Worm (Caenorhabditis elegans) whole organism, late embryonic: Measurements from ENCODE around the gene nrde-4.
"Not testable (repeated sequence)": the region's sequence is repeated elsewhere in the genome, so short reads cannot be mapped to it uniquely, and the experiment has no call there.

ENCODE experiments used
- C08G9.2 ChIP-seq: sonication (generic microtip); optimal IDR thresholded peaks from 2 replicates; lab custom pipeline; 2016; ENCODE audit warnings: mild to moderate bottlenecking, missing genetic modification characterization, moderate library complexity, missing compliant biosample characterization
- C38D4.7 ChIP-seq: fragments of 200-800 bp; sonication (Bioruptor generic); optimal IDR thresholded peaks from 2 replicates; lab custom pipeline; 2018; ENCODE audit warnings: mild to moderate bottlenecking, missing genetic modification characterization, moderate library complexity, missing compliant biosample characterization
- F13H6.1 ChIP-seq: sonication (generic microtip); optimal IDR thresholded peaks from 2 replicates; lab custom pipeline; 2016; ENCODE audit warnings: missing genetic modification characterization, missing compliant biosample characterization
- T23F11.4 ChIP-seq: fragments of 200-800 bp; sonication (Bioruptor generic); optimal IDR thresholded peaks from 2 replicates; lab custom pipeline; 2018; ENCODE audit warnings: mild to moderate bottlenecking, missing genetic modification characterization, missing compliant biosample characterization
- Y22D7AL.16 ChIP-seq: sonication (generic microtip); optimal IDR thresholded peaks from 2 replicates; lab custom pipeline; 2016; ENCODE audit warnings: missing genetic modification characterization, missing compliant biosample characterization
- ahr-1 ChIP-seq: sonication (generic microtip); optimal IDR thresholded peaks from 2 replicates; lab custom pipeline; 2016; ENCODE audit warnings: missing genetic modification characterization, missing compliant biosample characterization
- ama-1 ChIP-seq: fragments of 150-350 bp; optimal IDR thresholded peaks from 2 replicates; lab custom pipeline; 2014
- ceh-14 ChIP-seq: sonication (generic microtip); optimal IDR thresholded peaks from 2 replicates; lab custom pipeline; 2016; ENCODE audit warnings: missing genotype, missing genetic modification characterization, missing compliant biosample characterization
- ceh-2 ChIP-seq: sonication (generic microtip); optimal IDR thresholded peaks from 2 replicates; lab custom pipeline; 2016; ENCODE audit warnings: missing genotype, missing genetic modification characterization, missing compliant biosample characterization
- ceh-24 ChIP-seq: sonication (generic microtip); optimal IDR thresholded peaks from 2 replicates; lab custom pipeline; 2016; ENCODE audit warnings: mild to moderate bottlenecking, missing genetic modification characterization, missing compliant biosample characterization
- ceh-30 ChIP-seq: fragments of 150-350 bp; optimal IDR thresholded peaks from 2 replicates; lab custom pipeline; 2014; ENCODE audit warnings: missing biosample characterization, missing genetic modification characterization
- ceh-31 ChIP-seq: sonication (generic microtip); optimal IDR thresholded peaks from 2 replicates; lab custom pipeline; 2016; ENCODE audit warnings: missing genetic modification characterization, missing compliant biosample characterization
- ceh-34 ChIP-seq: sonication (generic microtip); optimal IDR thresholded peaks from 2 replicates; lab custom pipeline; 2016; ENCODE audit warnings: mild to moderate bottlenecking, missing genetic modification characterization, missing compliant biosample characterization
- ceh-48 ChIP-seq: sonication (generic microtip); optimal IDR thresholded peaks from 2 replicates; lab custom pipeline; 2016; ENCODE audit warnings: missing genetic modification characterization, inconsistent platforms, missing compliant biosample characterization
- dmd-4 ChIP-seq: sonication (generic microtip); optimal IDR thresholded peaks from 2 replicates; lab custom pipeline; 2016; ENCODE audit warnings: borderline replicate concordance, missing genetic modification characterization, missing compliant biosample characterization
- dve-1 ChIP-seq: sonication (generic microtip); optimal IDR thresholded peaks from 2 replicates; lab custom pipeline; 2017; ENCODE audit warnings: antibody characterized with exemption, mild to moderate bottlenecking, missing genetic modification characterization, missing compliant biosample characterization
- elt-2 ChIP-seq: sonication (generic microtip); optimal IDR thresholded peaks from 2 replicates; lab custom pipeline; 2016; ENCODE audit warnings: missing genetic modification reagents, missing genetic modification characterization, missing compliant biosample characterization
- ets-4 ChIP-seq: sonication (generic microtip); optimal IDR thresholded peaks from 2 replicates; lab custom pipeline; 2016; ENCODE audit warnings: missing genetic modification characterization, missing compliant biosample characterization
- eyg-1 ChIP-seq: sonication (generic microtip); optimal IDR thresholded peaks from 2 replicates; lab custom pipeline; 2016; ENCODE audit warnings: missing genotype, missing genetic modification characterization, missing compliant biosample characterization
- fax-1 ChIP-seq: sonication (generic microtip); optimal IDR thresholded peaks from 2 replicates; lab custom pipeline; 2016; ENCODE audit warnings: missing genotype, missing genetic modification characterization, missing compliant biosample characterization
- fkh-10 ChIP-seq: fragments of 150-350 bp; optimal IDR thresholded peaks from 2 replicates; lab custom pipeline; 2014; ENCODE audit warnings: missing biosample characterization, missing genetic modification reagents, missing genetic modification characterization
- hlh-13 ChIP-seq: fragments of 200-800 bp; sonication (Bioruptor generic); optimal IDR thresholded peaks from 2 replicates; lab custom pipeline; 2018; ENCODE audit warnings: mild to moderate bottlenecking, missing genetic modification characterization, missing compliant biosample characterization
- hlh-30 ChIP-seq: sonication (generic microtip); optimal IDR thresholded peaks from 2 replicates; lab custom pipeline; 2017; ENCODE audit warnings: antibody characterized with exemption, missing genetic modification characterization, missing compliant biosample characterization; ENCODE audit not compliant: insufficient read depth
- lim-6 ChIP-seq: sonication (generic microtip); optimal IDR thresholded peaks from 2 replicates; lab custom pipeline; 2016; ENCODE audit warnings: missing genetic modification characterization, missing compliant biosample characterization
- mec-3 ChIP-seq: sonication (generic microtip); optimal IDR thresholded peaks from 2 replicates; lab custom pipeline; 2016; ENCODE audit warnings: borderline replicate concordance, missing genetic modification characterization, missing compliant biosample characterization
- nhr-11 ChIP-seq: fragments of 150-350 bp; optimal IDR thresholded peaks from 2 replicates; lab custom pipeline; 2014; ENCODE audit warnings: missing biosample characterization, missing genetic modification characterization
- npax-4 ChIP-seq: sonication (generic microtip); optimal IDR thresholded peaks from 2 replicates; lab custom pipeline; 2016; ENCODE audit warnings: missing genetic modification characterization, missing compliant biosample characterization
- pag-3 ChIP-seq: sonication (generic microtip); optimal IDR thresholded peaks from 2 replicates; lab custom pipeline; 2016; ENCODE audit warnings: missing compliant biosample characterization, missing genetic modification characterization, borderline replicate concordance
- pqm-1 ChIP-seq: sonication (generic microtip); optimal IDR thresholded peaks from 2 replicates; lab custom pipeline; 2016; ENCODE audit warnings: missing genetic modification characterization, missing compliant biosample characterization
- rnt-1 ChIP-seq: sonication (generic microtip); optimal IDR thresholded peaks from 2 replicates; lab custom pipeline; 2016; ENCODE audit warnings: missing genetic modification characterization, missing compliant biosample characterization
- tbx-2 ChIP-seq: sonication (generic microtip); optimal IDR thresholded peaks from 2 replicates; lab custom pipeline; 2016; ENCODE audit warnings: missing genetic modification characterization, missing compliant biosample characterization
- tbx-7 ChIP-seq: sonication (generic microtip); optimal IDR thresholded peaks from 2 replicates; lab custom pipeline; 2016; ENCODE audit warnings: missing genotype, missing genetic modification characterization, missing compliant biosample characterization
- ttx-3 ChIP-seq: sonication (generic microtip); optimal IDR thresholded peaks from 2 replicates; lab custom pipeline; 2016; ENCODE audit warnings: missing genetic modification reagents, missing genetic modification characterization, missing compliant biosample characterization
- unc-42 ChIP-seq: sonication (generic microtip); optimal IDR thresholded peaks from 2 replicates; lab custom pipeline; 2016; ENCODE audit warnings: missing genotype, missing genetic modification characterization, missing compliant biosample characterization
- ztf-16 ChIP-seq: sonication (generic microtip); optimal IDR thresholded peaks from 2 replicates; lab custom pipeline; 2017; ENCODE audit warnings: missing genetic modification characterization, missing compliant biosample characterization

The nrde-4 gene

DNA sequence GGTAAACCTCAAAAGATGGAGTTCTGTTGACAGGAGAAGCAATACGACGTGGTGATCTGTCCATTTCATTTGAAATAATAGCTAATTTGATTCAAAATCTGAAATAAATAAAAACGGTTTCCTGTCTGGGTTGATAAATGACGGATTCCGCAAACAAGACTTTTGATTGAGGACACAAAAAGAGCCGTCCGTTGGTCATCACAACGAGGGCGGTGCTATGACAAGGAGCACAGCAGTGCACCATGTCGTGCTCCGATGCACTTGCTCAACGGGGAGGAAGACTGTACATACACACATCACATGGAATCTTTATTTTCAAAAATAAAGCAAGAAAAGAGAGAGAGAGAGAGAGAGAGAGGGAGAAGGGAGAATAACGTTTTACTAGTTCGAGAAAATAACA, 12.3 kb downstream of the nrde-4 start, which contains the start of gene nep-16:
Gene nep-16 (minus strand): TSS at position 101 of the 400 bp plus-strand sequence.
- TF ChIP-seq hlh-30 (tag; lab: Kevin White, UChicago): no peak
- TF ChIP-seq dve-1 (tag; lab: Kevin White, UChicago): no peak
- TF ChIP-seq lim-6: no peak
- no peak for TF ChIP-seq eyg-1 (tag; lab: Kevin White, UChicago)
- no peak for TF ChIP-seq hlh-13 (GFP tag; lab: Kevin White, UChicago)
- no peak for TF ChIP-seq ets-4 (tag; lab: Kevin White, UChicago)

ce11 chrIV:7634578-7634977, 19.5 kb downstream of the nrde-4 start, which contains the start of gene warf-1:
Gene warf-1, plus strand, starts transcription at chrIV:7634786.
- TF ChIP-seq tbx-2 (tag; lab: Kevin White, UChicago); ceh-2; nhr-11 (tag; lab: Kevin White, UChicago): not testable (repeated sequence)

DNA sequence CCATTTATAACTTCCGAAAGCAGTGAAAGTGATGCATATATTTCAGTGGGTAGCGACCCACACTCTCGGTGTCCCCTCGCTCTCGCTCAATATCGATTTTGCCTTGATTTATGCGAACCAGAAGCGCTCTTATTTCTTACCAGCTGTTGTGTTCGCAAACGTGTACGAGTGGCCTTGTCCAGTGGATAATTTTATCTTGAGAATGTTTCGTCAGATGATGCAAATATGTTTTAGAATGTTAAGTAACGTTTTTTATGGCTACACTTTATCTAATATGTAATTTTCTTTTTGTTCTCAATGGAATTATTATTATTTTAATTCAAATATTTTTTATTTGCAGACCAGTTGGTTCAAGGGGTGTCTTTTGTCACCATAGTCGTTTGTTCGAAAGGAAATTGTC, 21.0 kb downstream of the nrde-4 start, which contains the start of gene plp-1:
Gene plp-1 (plus strand): TSS at position 341 of the 400 bp plus-strand sequence.
- peak; percentile 52 for TF ChIP-seq ceh-48 (tag; lab: Kevin White, UChicago)
- no peak for TF ChIP-seq F13H6.1 (tag; lab: Kevin White, UChicago)

ce11 chrIV:7632535-7632934, 21.5 kb downstream of the nrde-4 start, which contains the start of gene F45E4.6:
Gene F45E4.6, minus strand, starts transcription at chrIV:7632548.
- no peak for TF ChIP-seq rnt-1
- peak; percentile 60 for TF ChIP-seq unc-42 (tag; lab: Kevin White, UChicago)
- no peak for TF ChIP-seq tbx-2 (tag; lab: Kevin White, UChicago)
- TF ChIP-seq T23F11.4 (GFP tag; lab: Kevin White, UChicago): no peak
- TF ChIP-seq elt-2 (tag; lab: Kevin White, UChicago): no peak

DNA sequence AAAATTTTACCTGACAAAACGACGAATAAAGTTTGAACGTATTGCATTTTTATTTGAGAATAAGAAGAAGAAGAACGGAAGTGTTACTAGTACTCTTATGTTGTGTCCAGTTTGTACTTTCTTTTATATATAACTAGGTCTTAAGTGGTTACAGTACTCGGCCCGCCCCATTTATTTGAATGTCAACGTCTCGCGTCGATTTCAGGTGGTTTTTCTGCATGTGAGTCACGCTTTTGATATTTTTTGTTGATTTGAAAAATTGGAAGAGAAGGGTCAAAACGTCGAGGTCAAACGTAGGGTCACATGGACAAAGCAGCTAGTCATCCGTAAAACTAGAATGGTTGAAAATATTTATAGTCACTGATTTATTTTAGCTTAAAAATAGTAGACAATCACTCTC, 25.1 kb downstream of the nrde-4 start, which contains the start of gene F45E4.5:
Gene F45E4.5 (minus strand): TSS at position 101 of the 400 bp plus-strand sequence.
- no peak for TF ChIP-seq pag-3 (tag; lab: Kevin White, UChicago)
- TF ChIP-seq fkh-10: no peak
- no peak for TF ChIP-seq pqm-1 (tag; lab: Kevin White, UChicago)
- TF ChIP-seq ama-1 (lab: Kevin White, UChicago): no peak
- no peak for TF ChIP-seq dmd-4
- TF ChIP-seq dve-1 (tag; lab: Kevin White, UChicago): no peak
- TF ChIP-seq ceh-30 (tag; lab: Kevin White, UChicago): no peak
- no peak for TF ChIP-seq ceh-2
- no peak for TF ChIP-seq unc-42 (tag; lab: Kevin White, UChicago)
- no peak for TF ChIP-seq elt-2 (tag; lab: Kevin White, UChicago)
- no peak for TF ChIP-seq ttx-3
- TF ChIP-seq C38D4.7 (GFP tag; lab: Kevin White, UChicago): no peak
- TF ChIP-seq ceh-48 (tag; lab: Kevin White, UChicago): no peak
- TF ChIP-seq ceh-34: no peak
- TF ChIP-seq ahr-1 (tag; lab: Kevin White, UChicago): no peak
- TF ChIP-seq, all 69 proteins: peak for 0

DNA sequence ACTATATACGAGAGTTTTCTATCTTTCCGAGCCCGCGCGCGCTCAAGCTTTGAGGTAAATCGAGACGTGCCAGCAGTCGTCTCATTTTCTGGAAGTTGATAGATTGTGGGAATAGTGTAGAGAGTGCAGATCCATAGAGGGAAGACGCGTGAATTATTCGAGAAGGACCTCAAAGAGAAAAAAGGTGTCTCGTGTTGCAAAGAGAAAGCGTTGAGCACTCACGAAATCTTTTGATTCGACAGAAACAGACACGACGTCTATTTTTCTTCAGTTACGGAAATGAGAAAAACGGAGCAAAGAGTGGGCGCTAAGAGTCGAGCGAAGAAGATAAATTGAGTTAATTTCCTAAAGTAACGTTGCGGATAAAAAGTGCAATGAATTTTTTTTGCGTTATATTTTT, 30.2 kb downstream of the nrde-4 start:
- TF ChIP-seq ceh-31 (tag; lab: Kevin White, UChicago): peak; percentile 0
- TF ChIP-seq unc-42 (tag; lab: Kevin White, UChicago): peak; percentile 26
- peak; percentile 6 for TF ChIP-seq Y22D7AL.16 (tag; lab: Kevin White, UChicago)
- TF ChIP-seq ceh-14 (tag; lab: Kevin White, UChicago): no peak
- no peak for TF ChIP-seq ama-1 (lab: Kevin White, UChicago)

ce11 chrIV:7623078-7623477, 31.0 kb downstream of the nrde-4 start:
- TF ChIP-seq ztf-16 (tag; lab: Kevin White, UChicago) (no peak), unc-42 (tag; lab: Kevin White, UChicago) (no peak), hlh-13 (GFP tag; lab: Kevin White, UChicago) (no peak), dmd-4 (no peak), C08G9.2 (tag; lab: Kevin White, UChicago) (no peak), mec-3 (tag; lab: Kevin White, UChicago) (no peak), npax-4 (no peak), tbx-7 (tag; lab: Kevin White, UChicago) (no peak), ceh-31 (tag; lab: Kevin White, UChicago) (no peak), pqm-1 (tag; lab: Kevin White, UChicago) (no peak), ceh-24 (tag; lab: Kevin White, UChicago) (no peak), rnt-1 (no peak), T23F11.4 (GFP tag; lab: Kevin White, UChicago) (no peak), fax-1 (tag; lab: Kevin White, UChicago) (no peak), dve-1 (tag; lab: Kevin White, UChicago) (no peak)
